Fruit fly (Drosophila melanogaster): ENCODE measurements around the gene CG14143.

DNA sequence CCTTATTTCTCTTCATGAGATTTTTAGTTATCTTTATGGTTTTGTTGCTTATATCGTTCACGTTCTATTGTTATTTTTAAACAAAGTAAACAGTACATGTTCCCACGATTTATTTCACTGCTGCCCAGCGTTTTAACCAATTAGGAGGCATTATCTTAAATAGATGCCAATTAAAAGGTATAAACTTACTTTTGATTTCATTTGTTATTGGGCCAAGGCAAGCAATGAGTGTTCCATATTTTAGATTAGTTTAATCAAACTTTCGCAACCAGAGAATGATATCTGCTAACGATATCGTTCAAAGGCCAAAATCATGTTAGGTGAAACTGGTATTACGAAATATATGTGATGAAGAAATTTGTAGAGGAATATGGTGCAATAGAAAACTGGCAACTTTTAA lies 48.2 kb downstream of the CG14143 start:
- no peak for TF ChIP-seq CG32121 (GFP tag; IDR thresholded peaks at IDR 0.05)
- no peak for TF ChIP-seq Snoo (tag; optimal IDR thresholded peaks at IDR 0.05)
- no peak for TF ChIP-seq CG8159 (tag; optimal IDR thresholded peaks at IDR 0.05)
